Fruit fly (Drosophila melanogaster) Kc167 (cell line): ENCODE measurements around the gene CG11370.

Experiments
- h ChIP-seq: fragments of >200 bp; optimal IDR thresholded peaks from 3 replicates; lab custom pipeline; 2018; ENCODE audit warnings: missing external identifiers
- psq ChIP-seq: fragments of >200 bp; optimal IDR thresholded peaks from 2 replicates; lab custom pipeline; 2017; ENCODE audit warnings: missing external identifiers
- ttk ChIP-seq: sonication (Bioruptor generic); optimal IDR thresholded peaks from 2 replicates; lab custom pipeline; 2017; ENCODE audit warnings: missing external identifiers

DNA sequence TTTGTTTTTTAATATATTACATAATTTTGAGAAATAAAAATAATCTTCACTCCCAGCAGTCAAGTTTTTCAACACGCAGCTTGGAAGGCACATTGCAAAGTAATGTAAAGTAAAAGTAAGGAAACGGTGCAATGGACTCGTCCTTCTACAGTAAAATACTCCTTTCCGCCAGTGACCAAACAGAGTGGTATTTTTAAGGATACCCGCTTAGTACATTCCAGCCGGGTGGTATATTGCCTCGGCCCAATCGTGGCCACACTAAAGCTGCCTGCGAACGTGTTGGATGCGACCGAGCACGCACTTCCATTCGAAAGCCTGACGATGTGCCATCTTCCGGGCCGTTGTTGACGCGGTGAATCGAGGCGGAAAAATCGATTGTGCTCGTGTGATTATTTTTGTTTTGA, 37.2 kb downstream of the CG11370 start, which contains the start of gene SPoCk:
- no peak for TF ChIP-seq h (lab: Kevin White, UChicago)
- TF ChIP-seq ttk = no peak
- TF ChIP-seq psq = no peak
